Worm (Caenorhabditis elegans) whole organism, L4 larva: Measurements from ENCODE around the gene K11H3.2.

Experiments used
- ZK546.5 ChIP-seq, 2 experiments: sonication (generic microtip); optimal IDR thresholded peaks; 2 replicates each; lab custom pipeline; 2017; ENCODE audit warnings: missing biosample characterization in 2 of 2, missing genetic modification characterization in 2 of 2
- aly-2 ChIP-seq: sonication (generic microtip); optimal IDR thresholded peaks from 2 replicates; lab custom pipeline; 2018; ENCODE audit warnings: missing biosample characterization, missing genetic modification characterization
- daf-19 ChIP-seq: fragments of 200-800 bp; sonication (Bioruptor generic); conservative IDR thresholded peaks from 2 replicates; pipeline ENCODE4 v1.3.6; 2022; ENCODE audit warnings: missing genetic modification characterization, missing compliant biosample characterization
- dpl-1 ChIP-seq: fragments of 150-350 bp; optimal IDR thresholded peaks from 2 replicates; lab custom pipeline; 2014; ENCODE audit warnings: missing biosample characterization, missing genetic modification reagents, missing genetic modification characterization
- egl-27 ChIP-seq: sonication (generic microtip); optimal IDR thresholded peaks from 3 replicates; lab custom pipeline; 2017; ENCODE audit warnings: missing biosample characterization, missing genetic modification reagents, missing genetic modification characterization
- nhr-10 ChIP-seq: fragments of 150-350 bp; optimal IDR thresholded peaks from 2 replicates; lab custom pipeline; 2014; ENCODE audit warnings: missing biosample characterization, missing genetic modification characterization
- nhr-237 ChIP-seq: sonication (generic microtip); optimal IDR thresholded peaks from 2 replicates; lab custom pipeline; 2017; ENCODE audit warnings: missing biosample characterization, missing genetic modification characterization
- pha-4 ChIP-seq, 2 experiments: fragments of 150-350 bp in 1 of 2; fragments of 200-800 bp in 1 of 2; sonication (Bioruptor generic) in 1 of 2; IDR thresholded peaks in 1 of 2; optimal IDR thresholded peaks in 1 of 2; 2 replicates each; pipeline versions ENCODE4 v1.3.6 to Lab custom; 2014 to 2022; ENCODE audit warnings: missing genetic modification characterization in 2 of 2, missing genetic modification reagents in 2 of 2, missing biosample characterization in 1 of 2, missing compliant biosample characterization in 1 of 2
- pqm-1 ChIP-seq: sonication (generic microtip); optimal IDR thresholded peaks from 2 replicates; lab custom pipeline; 2017; ENCODE audit warnings: missing biosample characterization, missing genetic modification characterization
- saeg-2 ChIP-seq: fragments of 200-800 bp; sonication (Bioruptor generic); IDR thresholded peaks from 2 replicates; pipeline ENCODE4 v1.3.6; 2022; ENCODE audit warnings: missing genetic modification reagents, missing genetic modification characterization, missing compliant biosample characterization
- unc-62 ChIP-seq, 3 experiments: fragments of 150-350 bp in 1 of 3; sonication (generic microtip); optimal IDR thresholded peaks in 2 of 3; peaks in 1 of 3; 1 replicate in 1 of 3; 2 replicates in 2 of 3; lab custom pipeline; 2014 to 2017; ENCODE audit warnings: missing biosample characterization in 3 of 3, missing genetic modification characterization in 3 of 3, missing genetic modification reagents in 3 of 3, missing genotype in 1 of 3
- ztf-11 ChIP-seq: fragments of 150-350 bp; optimal IDR thresholded peaks from 2 replicates; lab custom pipeline; 2014; ENCODE audit warnings: missing biosample characterization, missing genetic modification characterization

DNA sequence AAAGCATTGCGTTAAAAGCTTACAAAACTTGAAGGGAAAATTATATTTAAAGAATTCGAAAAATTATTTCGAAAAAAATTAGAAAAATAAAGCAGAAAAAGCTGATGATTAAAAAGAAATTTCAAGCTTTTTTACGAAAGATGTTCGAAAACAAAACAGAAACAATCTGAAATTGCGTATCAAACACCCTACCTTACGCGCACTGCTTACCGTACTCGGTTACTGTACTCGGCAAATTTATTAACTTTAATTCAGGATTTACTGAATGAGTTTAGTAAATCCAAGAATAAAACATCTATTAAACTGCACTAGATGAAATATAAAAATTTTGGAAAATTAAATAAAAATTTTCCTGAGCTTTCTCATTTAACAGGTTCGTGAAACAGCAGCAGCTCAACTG lies 16.3 kb downstream of the K11H3.2 start:
- no peak for TF ChIP-seq nhr-237 (tag; lab: Kevin White, UChicago)
- TF ChIP-seq pha-4 (GFP tag; IDR thresholded peaks at IDR 0.05; lab: Robert Waterston, UW), result no peak
- TF ChIP-seq pha-4 (tag; optimal IDR thresholded peaks at IDR 0.05; lab: Kevin White, UChicago), result no peak
- no peak for TF ChIP-seq saeg-2 (GFP tag; lab: Robert Waterston, UW)
- no peak for TF ChIP-seq unc-62 (GFP tag; optimal IDR thresholded peaks at IDR 0.05 in 1 of 2; lab: Kevin White, UChicago)
- TF ChIP-seq unc-62 (tag; optimal IDR thresholded peaks at IDR 0.05; lab: Kevin White, UChicago), result no peak
- TF ChIP-seq nhr-10 (tag; lab: Kevin White, UChicago), result no peak
- TF ChIP-seq ZK546.5 (tag; optimal IDR thresholded peaks at IDR 0.05; lab: Kevin White, UChicago), result no peak
- TF ChIP-seq ztf-11 (tag; lab: Kevin White, UChicago), result no peak
- TF ChIP-seq egl-27 (tag; lab: Kevin White, UChicago), result no peak
- no peak for TF ChIP-seq daf-19 (GFP tag; lab: Robert Waterston, UW)
- TF ChIP-seq pqm-1 (tag; lab: Kevin White, UChicago), result no peak
- TF ChIP-seq aly-2 (tag; lab: Kevin White, UChicago), result no peak
- TF ChIP-seq dpl-1 (GFP tag; lab: Kevin White, UChicago), result no peak
